Fruit fly (Drosophila melanogaster): ENCODE results near the gene Sod1.

The Sod1 gene

dm6 chr3L:11118627-11119395 lies 5.3 kb upstream of the Sod1 start (continued):
- no peak for TF ChIP-seq CG7963 (GFP tag; IDR thresholded peaks at IDR 0.05; ENCODE audit: partially characterized antibody)
- TF ChIP-seq CG15601 (tag; optimal IDR thresholded peaks at IDR 0.05) = peak; percentile 91
- TF ChIP-seq exex (tag; optimal IDR thresholded peaks at IDR 0.05) = peak; percentile 68
- TF ChIP-seq CG2875 (GFP tag; optimal IDR thresholded peaks at IDR 0.05) = peak; percentile 84
- TF ChIP-seq run (tag; optimal IDR thresholded peaks at IDR 0.05) = peak; percentile 63
- TF ChIP-seq wek (GFP tag; optimal IDR thresholded peaks at IDR 0.05) = peak; percentile 87
- TF ChIP-seq CG11560 (tag; IDR thresholded peaks at IDR 0.05) = no peak
- peak; percentile 98 for TF ChIP-seq abd-A (tag; optimal IDR thresholded peaks at IDR 0.05)
- peak; percentile 16 for TF ChIP-seq CG9609 (GFP tag; optimal IDR thresholded peaks at IDR 0.05)
- TF ChIP-seq CG16863 (GFP tag; optimal IDR thresholded peaks at IDR 0.05) = peak; percentile 54
- peak; percentile 34 for TF ChIP-seq CG4854 (GFP tag; optimal IDR thresholded peaks at IDR 0.05)
- no peak for TF ChIP-seq Jarid2 (GFP tag; optimal IDR thresholded peaks at IDR 0.05)
- TF ChIP-seq CG14014 (GFP tag; IDR thresholded peaks at IDR 0.05) = peak; percentile 74; the same call in 1 of the 2 replicates
- peak; percentile 35 for TF ChIP-seq CG2712 (tag; optimal IDR thresholded peaks at IDR 0.05)
- TF ChIP-seq grau (tag; optimal IDR thresholded peaks at IDR 0.05) = peak; percentile 38
- TF ChIP-seq Camta (GFP tag; optimal IDR thresholded peaks at IDR 0.05) = peak; percentile 77
- TF ChIP-seq CG9215 (GFP tag; IDR thresholded peaks at IDR 0.05) = peak; percentile 60
- TF ChIP-seq NK7.1 (GFP tag; optimal IDR thresholded peaks at IDR 0.05) = peak; percentile 40
- 0 out of 2 replicates have a peak, but pooled peaks have one; percentile 35 for TF ChIP-seq hbn (GFP tag; IDR thresholded peaks at IDR 0.05; ENCODE audit: partially characterized antibody)
- no peak for TF ChIP-seq Usf (GFP tag; optimal IDR thresholded peaks at IDR 0.05)
- peak; percentile 71 for TF ChIP-seq CG6854 (GFP tag; optimal IDR thresholded peaks at IDR 0.05)
- no peak for TF ChIP-seq TFAM (GFP tag; optimal IDR thresholded peaks at IDR 0.05)
- TF ChIP-seq row (GFP tag; IDR thresholded peaks at IDR 0.05) = peak; percentile 43
- TF ChIP-seq CG10147 (GFP tag; optimal IDR thresholded peaks at IDR 0.05) = peak; percentile 69
- TF ChIP-seq BEAF-32 (GFP tag; optimal IDR thresholded peaks at IDR 0.05) = no peak
- peak; percentile 77 for TF ChIP-seq bab2 (GFP tag; optimal IDR thresholded peaks at IDR 0.05)
- no peak for TF ChIP-seq CG14667 (GFP tag; IDR thresholded peaks at IDR 0.05)
- TF ChIP-seq BtbVII (GFP tag; optimal IDR thresholded peaks at IDR 0.05) = peak; percentile 73
- TF ChIP-seq CG8290 (GFP tag; optimal IDR thresholded peaks at IDR 0.05) = peak; percentile 43
- TF ChIP-seq CG8290 (tag; optimal IDR thresholded peaks at IDR 0.05) = peak; percentile 87 to 88
- TF ChIP-seq CG7556 (GFP tag; optimal IDR thresholded peaks at IDR 0.05) = peak; percentile 41
- TF ChIP-seq CHES-1-like (GFP tag; optimal IDR thresholded peaks at IDR 0.05) = peak; percentile 84
- peak; percentile 65 for TF ChIP-seq NfI (GFP tag; optimal IDR thresholded peaks at IDR 0.05)
- TF ChIP-seq luna (GFP tag; optimal IDR thresholded peaks at IDR 0.05) = no peak
- peak; percentile 74 for TF ChIP-seq corto (GFP tag; optimal IDR thresholded peaks at IDR 0.05)
- TF ChIP-seq CG18599 (GFP tag; optimal IDR thresholded peaks at IDR 0.05) = peak; percentile 91
- TF ChIP-seq dysf (GFP tag; IDR thresholded peaks at IDR 0.05) = peak; percentile 27; the same call in 1 of the 3 replicates
- TF ChIP-seq CG10959 (GFP tag; IDR thresholded peaks at IDR 0.05) = no peak
- no peak for TF ChIP-seq Doc2 (GFP tag; IDR thresholded peaks at IDR 0.05)
- peak; percentile 51 for TF ChIP-seq Fer2 (tag; optimal IDR thresholded peaks at IDR 0.05)
- TF ChIP-seq ewg (GFP tag; optimal IDR thresholded peaks at IDR 0.05) = peak; percentile 90
- no peak for TF ChIP-seq fd96Cb (tag; optimal IDR thresholded peaks at IDR 0.05)
- peak; percentile 60 for TF ChIP-seq Dad (GFP tag; optimal IDR thresholded peaks at IDR 0.05)
- no peak for TF ChIP-seq Lim3 (GFP tag; IDR thresholded peaks at IDR 0.05)
- peak; percentile 74 for TF ChIP-seq sob (GFP tag; IDR thresholded peaks at IDR 0.05)
- TF ChIP-seq pzg (GFP tag; optimal IDR thresholded peaks at IDR 0.05) = peak; percentile 14
- TF ChIP-seq E2f1 (GFP tag; IDR thresholded peaks at IDR 0.05) = no peak; the same call in 1 of the 2 replicates
- peak; percentile 84 for TF ChIP-seq onecut (GFP tag; IDR thresholded peaks at IDR 0.05)
- peak; percentile 65 for TF ChIP-seq CG14710 (tag; optimal IDR thresholded peaks at IDR 0.05)

All from whole organism, embryonic.